Worm (Caenorhabditis elegans) whole organism, L3 larva: ENCODE results near the gene col-17.
"Not testable (repeated sequence)": the region's sequence is repeated elsewhere in the genome, so short reads cannot be mapped to it uniquely, and the experiment has no call there.

Experiments used
- R02D3.7 ChIP-seq: fragments of 150-350 bp; optimal IDR thresholded peaks from 2 replicates; lab custom pipeline; 2014; ENCODE audit warnings: missing biosample characterization, missing genetic modification characterization
- ama-1 ChIP-seq: fragments of 150-350 bp; optimal IDR thresholded peaks from 2 replicates; lab custom pipeline; 2018
- ceh-16 ChIP-seq: sonication (generic microtip); optimal IDR thresholded peaks from 2 replicates; lab custom pipeline; 2017; ENCODE audit warnings: missing biosample characterization, missing genetic modification characterization
- ceh-28 ChIP-seq: fragments of 150-350 bp; optimal IDR thresholded peaks from 2 replicates; lab custom pipeline; 2014; ENCODE audit warnings: missing biosample characterization, missing genetic modification reagents, missing genetic modification characterization
- ceh-82 ChIP-seq: fragments of 150-350 bp; optimal IDR thresholded peaks from 2 replicates; lab custom pipeline; 2014; ENCODE audit warnings: missing biosample characterization, missing genetic modification characterization
- ceh-9 ChIP-seq: sonication (generic microtip); optimal IDR thresholded peaks from 2 replicates; lab custom pipeline; 2018; ENCODE audit warnings: missing biosample characterization, missing genetic modification characterization
- daf-12 ChIP-seq: fragments of 150-350 bp; optimal IDR thresholded peaks from 2 replicates; lab custom pipeline; 2014; ENCODE audit warnings: missing biosample characterization, missing genetic modification reagents, missing genetic modification characterization
- egl-27 ChIP-seq: sonication (generic microtip); optimal IDR thresholded peaks from 4 replicates; lab custom pipeline; 2017; ENCODE audit warnings: missing biosample characterization, missing genetic modification reagents, missing genetic modification characterization
- egl-5 ChIP-seq: fragments of 150-350 bp; optimal IDR thresholded peaks from 2 replicates; lab custom pipeline; 2017; ENCODE audit warnings: missing biosample characterization, missing genetic modification reagents, missing genetic modification characterization, inconsistent platforms
- elt-1 ChIP-seq: fragments of 150-350 bp; optimal IDR thresholded peaks from 2 replicates; lab custom pipeline; 2014; ENCODE audit warnings: missing biosample characterization, missing genetic modification characterization
- elt-2 ChIP-seq: sonication (generic microtip); optimal IDR thresholded peaks from 2 replicates; lab custom pipeline; 2016; ENCODE audit warnings: missing genetic modification reagents, mild to moderate bottlenecking, missing genetic modification characterization, missing compliant biosample characterization
- elt-3 ChIP-seq, 3 experiments: fragments of 150-350 bp in 1 of 3; sonication (generic microtip) in 2 of 3; optimal IDR thresholded peaks; 2 replicates in 2 of 3; 4 replicates in 1 of 3; lab custom pipeline; 2014 to 2017; ENCODE audit warnings: missing biosample characterization in 3 of 3, missing genetic modification characterization in 3 of 3
- eor-1 ChIP-seq, 2 experiments: fragments of 150-350 bp; optimal IDR thresholded peaks; 2 replicates each; lab custom pipeline; 2014 to 2018; ENCODE audit warnings: missing biosample characterization in 2 of 2, missing genetic modification characterization in 2 of 2
- fos-1 ChIP-seq: fragments of 150-350 bp; optimal IDR thresholded peaks from 2 replicates; lab custom pipeline; 2014; ENCODE audit warnings: missing biosample characterization, missing genetic modification characterization
- hmg-11 ChIP-seq: sonication (generic microtip); optimal IDR thresholded peaks from 2 replicates; lab custom pipeline; 2016; ENCODE audit warnings: missing genetic modification characterization, missing compliant biosample characterization
- jun-1 ChIP-seq: fragments of 150-350 bp; optimal IDR thresholded peaks from 2 replicates; lab custom pipeline; 2014; ENCODE audit warnings: missing biosample characterization, missing genetic modification reagents, missing genetic modification characterization
- lin-15B ChIP-seq: fragments of 150-350 bp; optimal IDR thresholded peaks from 2 replicates; lab custom pipeline; 2014; ENCODE audit warnings: missing biosample characterization, missing genetic modification characterization
- lin-39 ChIP-seq: fragments of 150-350 bp; optimal IDR thresholded peaks from 2 replicates; lab custom pipeline; 2018; ENCODE audit warnings: missing biosample characterization, missing genetic modification reagents, missing genetic modification characterization
- lsy-12 ChIP-seq: sonication (generic microtip); optimal IDR thresholded peaks from 2 replicates; lab custom pipeline; 2016; ENCODE audit warnings: mild to moderate bottlenecking, missing genetic modification characterization, missing compliant biosample characterization
- mdl-1 ChIP-seq: fragments of 150-350 bp; optimal IDR thresholded peaks from 2 replicates; lab custom pipeline; 2014; ENCODE audit warnings: missing biosample characterization, missing genetic modification characterization
- mml-1 ChIP-seq: fragments of 150-350 bp; sonication (generic microtip); optimal IDR thresholded peaks from 3 replicates; lab custom pipeline; 2014; ENCODE audit warnings: missing biosample characterization, missing genetic modification characterization
- nfya-1 ChIP-seq: sonication (generic microtip); optimal IDR thresholded peaks from 2 replicates; lab custom pipeline; 2017; ENCODE audit warnings: missing genetic modification characterization, mild to moderate bottlenecking, missing compliant biosample characterization, antibody characterized with exemption, moderate library complexity; ENCODE audit not compliant: insufficient read depth
- nhr-11 ChIP-seq: fragments of 150-350 bp; optimal IDR thresholded peaks from 2 replicates; lab custom pipeline; 2014; ENCODE audit warnings: missing biosample characterization, missing genetic modification characterization
- nhr-12 ChIP-seq: fragments of 150-350 bp; optimal IDR thresholded peaks from 2 replicates; lab custom pipeline; 2014; ENCODE audit warnings: missing biosample characterization, missing genetic modification characterization
- nhr-23 ChIP-seq: fragments of 150-350 bp; optimal IDR thresholded peaks from 2 replicates; lab custom pipeline; 2014; ENCODE audit warnings: missing biosample characterization, missing genetic modification reagents, missing genetic modification characterization
- nhr-237 ChIP-seq: fragments of 150-350 bp; optimal IDR thresholded peaks from 2 replicates; lab custom pipeline; 2014; ENCODE audit warnings: missing biosample characterization, missing genetic modification characterization
- nhr-25 ChIP-seq: sonication (generic microtip); optimal IDR thresholded peaks from 2 replicates; lab custom pipeline; 2017; ENCODE audit warnings: missing biosample characterization, missing genetic modification characterization
- nhr-28 ChIP-seq: fragments of 150-350 bp; optimal IDR thresholded peaks from 2 replicates; lab custom pipeline; 2014; ENCODE audit warnings: missing biosample characterization, missing genetic modification characterization
- nhr-43 ChIP-seq: sonication (generic microtip); optimal IDR thresholded peaks from 2 replicates; lab custom pipeline; 2016; ENCODE audit warnings: mild to moderate bottlenecking, missing genetic modification characterization, missing compliant biosample characterization; ENCODE audit not compliant: poor library complexity, severe bottlenecking
- nhr-67 ChIP-seq: fragments of 150-350 bp; optimal IDR thresholded peaks from 2 replicates; lab custom pipeline; 2014; ENCODE audit warnings: missing biosample characterization, missing genetic modification characterization
- nhr-76 ChIP-seq: fragments of 150-350 bp; sonication (generic microtip); optimal IDR thresholded peaks from 5 replicates; lab custom pipeline; 2014; ENCODE audit warnings: missing biosample characterization, missing genetic modification characterization
- nhr-77 ChIP-seq: fragments of 150-350 bp; optimal IDR thresholded peaks from 2 replicates; lab custom pipeline; 2014; ENCODE audit warnings: missing biosample characterization, missing genetic modification characterization
- pha-4 ChIP-seq: fragments of 150-350 bp; optimal IDR thresholded peaks from 2 replicates; lab custom pipeline; 2014; ENCODE audit warnings: missing biosample characterization, missing genetic modification reagents, missing genetic modification characterization
- sea-2 ChIP-seq: fragments of 150-350 bp; sonication (generic microtip); optimal IDR thresholded peaks from 4 replicates; lab custom pipeline; 2014; ENCODE audit warnings: missing biosample characterization, missing genetic modification reagents, missing genetic modification characterization
- snpc-4 ChIP-seq: fragments of 150-350 bp; optimal IDR thresholded peaks from 2 replicates; lab custom pipeline; 2014; ENCODE audit warnings: missing biosample characterization, missing genetic modification characterization
- tbx-2 ChIP-seq: sonication (generic microtip); optimal IDR thresholded peaks from 2 replicates; lab custom pipeline; 2016; ENCODE audit warnings: mild to moderate bottlenecking, missing genetic modification characterization, missing compliant biosample characterization
- unc-39 ChIP-seq: sonication (generic microtip); optimal IDR thresholded peaks from 4 replicates; lab custom pipeline; 2017; ENCODE audit warnings: missing biosample characterization, missing genetic modification characterization
- unc-62 ChIP-seq: fragments of 150-350 bp; sonication (generic microtip); optimal IDR thresholded peaks from 4 replicates; lab custom pipeline; 2014; ENCODE audit warnings: missing biosample characterization, missing genetic modification reagents, missing genetic modification characterization
- zag-1 ChIP-seq: fragments of 150-350 bp; optimal IDR thresholded peaks from 2 replicates; lab custom pipeline; 2014; ENCODE audit warnings: missing biosample characterization, missing genetic modification characterization
- ztf-11 ChIP-seq: fragments of 150-350 bp; optimal IDR thresholded peaks from 2 replicates; lab custom pipeline; 2014; ENCODE audit warnings: missing biosample characterization, missing genetic modification characterization
- ztf-4 ChIP-seq: fragments of 150-350 bp; optimal IDR thresholded peaks from 2 replicates; lab custom pipeline; 2014; ENCODE audit warnings: missing biosample characterization, missing genetic modification characterization

Gene col-17

ce11 chrII:4898529-4898928 lies 31.2 kb upstream of the col-17 start, which contains the start of gene msp-32:
msp-32 (plus strand) TSS chrII:4898829.
- TF ChIP-seq nhr-237 (tag; lab: Kevin White, UChicago); egl-27 (tag; lab: Kevin White, UChicago); nhr-76: not testable (repeated sequence)

DNA sequence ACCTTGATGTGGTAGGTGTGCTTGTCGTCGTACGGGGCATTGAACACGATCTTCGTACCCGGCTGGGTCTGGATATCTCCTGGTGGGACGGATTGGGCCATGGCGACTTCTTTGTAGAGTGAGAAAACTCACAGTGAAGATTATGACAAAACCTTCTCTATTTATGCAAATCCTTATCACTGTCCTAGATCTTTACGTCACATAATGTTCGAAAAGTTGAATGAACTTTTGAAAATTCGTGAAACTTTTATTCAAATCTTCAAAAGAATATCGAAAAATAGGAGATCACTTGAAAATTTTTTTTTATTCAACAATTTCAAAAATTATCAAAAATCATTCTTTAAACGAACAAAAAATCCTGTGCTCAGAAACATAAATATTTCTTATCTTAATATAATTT lies 25.2 kb upstream of the col-17 start, which contains the start of gene msp-33:
Gene msp-33 (minus strand): TSS at position 101 of the 400 bp plus-strand sequence.
- no peak for TF ChIP-seq lin-15B (tag; lab: Kevin White, UChicago)
- TF ChIP-seq, all 47 proteins: peak for 0

DNA sequence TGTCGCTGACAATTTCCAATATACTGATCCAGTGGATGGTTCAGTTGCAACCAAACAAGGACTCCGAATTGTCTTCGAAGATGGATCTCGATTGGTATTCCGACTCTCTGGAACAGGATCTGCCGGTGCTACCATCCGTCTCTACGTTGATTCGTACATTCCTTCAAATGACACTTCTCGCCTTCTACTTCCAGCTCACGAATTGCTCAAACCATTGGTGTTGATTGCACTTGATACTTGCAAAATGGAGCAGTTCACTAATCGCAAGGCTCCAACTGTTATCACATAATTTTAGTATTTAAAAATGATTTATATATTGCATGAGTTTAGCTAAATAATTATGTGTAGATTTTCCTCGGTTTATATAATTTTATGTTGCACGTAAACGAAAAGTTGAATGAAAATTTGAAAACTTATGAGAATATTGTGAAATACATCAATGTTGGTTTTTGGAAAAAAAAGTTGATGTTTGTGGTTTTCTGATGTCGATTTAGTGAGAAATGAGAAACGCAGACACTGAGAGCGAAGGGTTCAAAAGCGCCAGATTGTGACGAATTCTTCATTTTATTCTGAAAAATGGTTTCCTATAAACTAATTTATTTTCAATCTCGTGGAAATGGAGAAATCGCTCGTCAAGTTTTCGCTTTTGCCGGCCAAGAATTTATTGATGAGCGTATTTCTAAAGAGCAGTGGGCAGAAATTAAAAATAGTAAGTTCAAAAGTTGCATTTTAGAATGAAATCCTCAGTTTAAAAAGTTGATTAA lies 23.8 kb upstream of the col-17 start, which contains the start of gene gst-9:
Gene gst-9 (plus strand): TSS at position 574 of the 764 bp plus-strand sequence.
- TF ChIP-seq zag-1 (tag; lab: Kevin White, UChicago) (no peak), nfya-1 (tag; lab: Kevin White, UChicago) (peak; percentile 34), ceh-82 (tag; lab: Kevin White, UChicago) (no peak), tbx-2 (tag; lab: Kevin White, UChicago) (peak; percentile 25), lin-39 (tag; lab: Kevin White, UChicago) (no peak), nhr-25 (tag; lab: Kevin White, UChicago) (peak; percentile 50), nhr-43 (tag; lab: Kevin White, UChicago) (peak; percentile 79), pha-4 (tag; lab: Kevin White, UChicago) (peak; percentile 39), elt-2 (peak; percentile 67), ama-1 (lab: Kevin White, UChicago) (peak; percentile 89)
- TF ChIP-seq, all 47 proteins: peak for 7

DNA sequence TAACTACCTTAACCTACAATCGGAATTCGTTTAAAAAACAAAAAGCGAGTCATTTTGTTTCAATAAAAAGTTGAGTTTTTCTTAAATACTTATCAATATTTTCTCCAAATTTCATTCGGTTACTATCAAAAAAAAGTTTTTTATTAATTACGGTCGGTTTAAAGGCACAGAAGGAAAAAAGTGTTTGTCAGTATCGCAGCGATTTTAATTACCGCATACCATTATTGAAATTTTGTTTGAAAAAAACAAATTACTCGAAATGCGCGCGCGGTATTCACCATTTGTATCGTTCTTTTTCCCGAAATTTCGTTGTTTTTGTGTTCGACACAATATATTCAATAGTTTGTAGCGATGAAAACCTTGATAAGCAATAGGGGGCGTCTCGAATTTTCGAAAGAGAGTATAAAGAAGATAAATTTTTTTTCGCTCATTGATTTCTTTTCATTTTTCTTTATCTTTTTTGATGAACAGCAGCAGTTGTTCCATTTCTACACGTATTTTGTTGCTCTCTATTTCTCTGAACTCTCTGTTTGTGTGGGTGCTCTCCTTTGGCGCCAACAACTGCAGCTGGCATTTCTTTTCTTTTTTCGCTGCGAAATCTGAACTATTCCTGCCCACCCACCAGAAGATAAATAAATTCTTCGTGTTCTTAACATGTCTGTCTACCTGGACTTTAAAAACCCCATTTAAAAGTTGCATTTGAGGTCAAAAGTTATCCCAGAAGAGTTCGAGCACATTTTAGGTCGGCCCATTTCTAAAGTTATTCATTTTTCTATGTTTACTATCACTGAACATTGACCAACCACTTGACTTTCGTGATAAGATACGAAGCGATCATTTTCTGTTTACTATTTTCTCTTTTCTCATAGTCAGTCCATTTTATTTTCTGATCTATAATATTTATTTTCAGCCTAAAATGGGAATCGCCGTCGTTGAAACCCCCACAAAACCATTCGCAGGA lies 21.4 kb upstream of the col-17 start, which contains the start of gene pgm-1:
Gene pgm-1 (plus strand): TSS at position 911 of the 961 bp plus-strand sequence.
- TF ChIP-seq nhr-237 (tag; lab: Kevin White, UChicago) (no peak), nfya-1 (tag; lab: Kevin White, UChicago) (peak; percentile 36), jun-1 (tag; lab: Kevin White, UChicago) (no peak), fos-1 (tag; lab: Kevin White, UChicago) (no peak), mml-1 (no peak), nhr-43 (tag; lab: Kevin White, UChicago) (no peak), nhr-67 (no peak), nhr-12 (tag; lab: Kevin White, UChicago) (no peak), lsy-12 (tag; lab: Kevin White, UChicago) (no peak), lin-15B (tag; lab: Kevin White, UChicago) (no peak), nhr-76 (no peak), sea-2 (GFP tag; lab: Kevin White, UChicago) (no peak), ztf-4 (tag; lab: Kevin White, UChicago) (no peak), daf-12 (tag; lab: Kevin White, UChicago) (no peak), nhr-25 (tag; lab: Kevin White, UChicago) (no peak), egl-5 (tag; lab: Kevin White, UChicago) (no peak), zag-1 (tag; lab: Kevin White, UChicago) (no peak), pha-4 (tag; lab: Kevin White, UChicago) (peak; percentile 80), ceh-16 (tag; lab: Kevin White, UChicago) (no peak), elt-3 (tag; optimal IDR thresholded peaks at IDR 0.05; lab: Kevin White, UChicago) (no peak), nhr-23 (tag; lab: Kevin White, UChicago) (no peak), lin-39 (tag; lab: Kevin White, UChicago) (peak; percentile 2), ceh-9 (tag; lab: Kevin White, UChicago) (no peak), ama-1 (lab: Kevin White, UChicago) (peak; percentile 16), R02D3.7 (tag; lab: Kevin White, UChicago) (no peak), snpc-4 (tag; lab: Kevin White, UChicago) (no peak), ceh-28 (peak; percentile 36), elt-1 (no peak), tbx-2 (tag; lab: Kevin White, UChicago) (no peak), unc-62 (GFP tag; lab: Kevin White, UChicago) (no peak), ceh-82 (tag; lab: Kevin White, UChicago) (no peak), mdl-1 (tag; lab: Kevin White, UChicago) (no peak), nhr-77 (no peak), unc-39 (tag; lab: Kevin White, UChicago) (no peak), elt-2 (peak; percentile 84), eor-1 (tag; optimal IDR thresholded peaks at IDR 0.05; lab: Kevin White, UChicago) (no peak), nhr-11 (tag; lab: Kevin White, UChicago) (no peak), nhr-28 (tag; lab: Kevin White, UChicago) (no peak), hmg-11 (tag; lab: Kevin White, UChicago) (no peak), ztf-11 (tag; lab: Kevin White, UChicago) (no peak)
